Fruit fly (Drosophila melanogaster): ENCODE measurements around the gene CG13050.

dm6 chr3L:16263043-16263442, 16.0 kb downstream of the CG13050 start, which contains the start of gene CG13070:
- TF ChIP-seq OdsH (GFP tag; optimal IDR thresholded peaks at IDR 0.05) (no peak), Sp1 (GFP tag; optimal IDR thresholded peaks at IDR 0.05) (no peak), Dfd (GFP tag; optimal IDR thresholded peaks at IDR 0.05) (no peak), dl (GFP tag; optimal IDR thresholded peaks at IDR 0.05; ENCODE audit: insufficient read depth in 1 of 2, partially characterized antibody in 2 of 2) (no peak), br (GFP tag; optimal IDR thresholded peaks at IDR 0.05) (no peak), Rel (GFP tag; optimal IDR thresholded peaks at IDR 0.05) (no peak), Rel (tag; optimal IDR thresholded peaks at IDR 0.05) (no peak), CG32264 (GFP tag; optimal IDR thresholded peaks at IDR 0.05) (no peak), Myc (optimal IDR thresholded peaks at IDR 0.05) (no peak), psq (GFP tag; optimal IDR thresholded peaks at IDR 0.05) (no peak), CG9705 (GFP tag; optimal IDR thresholded peaks at IDR 0.05) (no peak), brk (GFP tag; optimal IDR thresholded peaks at IDR 0.05) (no peak)

Measured in whole organism, wandering third instar larva.